Fruit fly (Drosophila melanogaster) Kc167 (cell line): ENCODE measurements around the gene ATPsynepsilonL.

Experiments used
- h ChIP-seq: fragments of >200 bp; optimal IDR thresholded peaks from 3 replicates; lab custom pipeline; 2018; ENCODE audit warnings: missing external identifiers
- psq ChIP-seq: fragments of >200 bp; optimal IDR thresholded peaks from 2 replicates; lab custom pipeline; 2017; ENCODE audit warnings: missing external identifiers
- ttk ChIP-seq: sonication (Bioruptor generic); optimal IDR thresholded peaks from 2 replicates; lab custom pipeline; 2017; ENCODE audit warnings: missing external identifiers

dm6 chr3R:10076665-10077064 is 44.9 kb upstream of the ATPsynepsilonL start:
- TF ChIP-seq psq (lab: Kevin White, UChicago), result no peak
- TF ChIP-seq h (lab: Kevin White, UChicago), result no peak
- no peak for TF ChIP-seq ttk (lab: Kevin White, UChicago)
